Worm (Caenorhabditis elegans) whole organism, late embryonic: ENCODE results near the gene Y43C5A.3.

ENCODE experiments used
- C08G9.2 ChIP-seq: sonication (generic microtip); optimal IDR thresholded peaks from 2 replicates; lab custom pipeline; 2016; ENCODE audit warnings: mild to moderate bottlenecking, missing genetic modification characterization, moderate library complexity, missing compliant biosample characterization
- F13H6.1 ChIP-seq: sonication (generic microtip); optimal IDR thresholded peaks from 2 replicates; lab custom pipeline; 2016; ENCODE audit warnings: missing genetic modification characterization, missing compliant biosample characterization
- Y22D7AL.16 ChIP-seq: sonication (generic microtip); optimal IDR thresholded peaks from 2 replicates; lab custom pipeline; 2016; ENCODE audit warnings: missing genetic modification characterization, missing compliant biosample characterization
- ahr-1 ChIP-seq: sonication (generic microtip); optimal IDR thresholded peaks from 2 replicates; lab custom pipeline; 2016; ENCODE audit warnings: missing genetic modification characterization, missing compliant biosample characterization
- ama-1 ChIP-seq: fragments of 150-350 bp; optimal IDR thresholded peaks from 2 replicates; lab custom pipeline; 2014
- ceh-18 ChIP-seq: sonication (generic microtip); optimal IDR thresholded peaks from 2 replicates; lab custom pipeline; 2016; ENCODE audit warnings: missing genetic modification characterization, missing compliant biosample characterization
- ceh-19 ChIP-seq: fragments of 200-800 bp; sonication (Bioruptor generic); optimal IDR thresholded peaks from 2 replicates; lab custom pipeline; 2018; ENCODE audit warnings: mild to moderate bottlenecking, missing genetic modification characterization, missing compliant biosample characterization
- ceh-24 ChIP-seq: sonication (generic microtip); optimal IDR thresholded peaks from 2 replicates; lab custom pipeline; 2016; ENCODE audit warnings: mild to moderate bottlenecking, missing genetic modification characterization, missing compliant biosample characterization
- ceh-31 ChIP-seq: sonication (generic microtip); optimal IDR thresholded peaks from 2 replicates; lab custom pipeline; 2016; ENCODE audit warnings: missing genetic modification characterization, missing compliant biosample characterization
- ceh-34 ChIP-seq: sonication (generic microtip); optimal IDR thresholded peaks from 2 replicates; lab custom pipeline; 2016; ENCODE audit warnings: mild to moderate bottlenecking, missing genetic modification characterization, missing compliant biosample characterization
- ceh-45 ChIP-seq: fragments of 200-800 bp; sonication (Bioruptor generic); IDR thresholded peaks from 2 replicates; pipeline ENCODE4 v1.3.6; 2022; ENCODE audit warnings: missing genetic modification reagents, missing genetic modification characterization, missing compliant biosample characterization
- ceh-6 ChIP-seq: fragments of 200-800 bp; sonication (Bioruptor generic); optimal IDR thresholded peaks from 2 replicates; lab custom pipeline; 2018; ENCODE audit warnings: mild to moderate bottlenecking, missing genetic modification characterization, missing compliant biosample characterization
- dmd-4 ChIP-seq: sonication (generic microtip); optimal IDR thresholded peaks from 2 replicates; lab custom pipeline; 2016; ENCODE audit warnings: borderline replicate concordance, missing genetic modification characterization, missing compliant biosample characterization
- dve-1 ChIP-seq: sonication (generic microtip); optimal IDR thresholded peaks from 2 replicates; lab custom pipeline; 2017; ENCODE audit warnings: antibody characterized with exemption, mild to moderate bottlenecking, missing genetic modification characterization, missing compliant biosample characterization
- elt-2 ChIP-seq: sonication (generic microtip); optimal IDR thresholded peaks from 2 replicates; lab custom pipeline; 2016; ENCODE audit warnings: missing genetic modification reagents, missing genetic modification characterization, missing compliant biosample characterization
- elt-4 ChIP-seq: sonication (generic microtip); optimal IDR thresholded peaks from 2 replicates; lab custom pipeline; 2016; ENCODE audit warnings: missing genetic modification characterization, missing compliant biosample characterization
- ets-4 ChIP-seq: sonication (generic microtip); optimal IDR thresholded peaks from 2 replicates; lab custom pipeline; 2016; ENCODE audit warnings: missing genetic modification characterization, missing compliant biosample characterization
- eyg-1 ChIP-seq: sonication (generic microtip); optimal IDR thresholded peaks from 2 replicates; lab custom pipeline; 2016; ENCODE audit warnings: missing genotype, missing genetic modification characterization, missing compliant biosample characterization
- fax-1 ChIP-seq: sonication (generic microtip); optimal IDR thresholded peaks from 2 replicates; lab custom pipeline; 2016; ENCODE audit warnings: missing genotype, missing genetic modification characterization, missing compliant biosample characterization
- fkh-10 ChIP-seq: fragments of 150-350 bp; optimal IDR thresholded peaks from 2 replicates; lab custom pipeline; 2014; ENCODE audit warnings: missing biosample characterization, missing genetic modification reagents, missing genetic modification characterization
- fkh-6 ChIP-seq: sonication (generic microtip); optimal IDR thresholded peaks from 2 replicates; lab custom pipeline; 2016; ENCODE audit warnings: missing genetic modification characterization, missing compliant biosample characterization
- hlh-30 ChIP-seq: sonication (generic microtip); optimal IDR thresholded peaks from 2 replicates; lab custom pipeline; 2017; ENCODE audit warnings: antibody characterized with exemption, missing genetic modification characterization, missing compliant biosample characterization; ENCODE audit not compliant: insufficient read depth
- lim-6 ChIP-seq: sonication (generic microtip); optimal IDR thresholded peaks from 2 replicates; lab custom pipeline; 2016; ENCODE audit warnings: missing genetic modification characterization, missing compliant biosample characterization
- madf-2 ChIP-seq: sonication (generic microtip); optimal IDR thresholded peaks from 2 replicates; lab custom pipeline; 2017; ENCODE audit warnings: missing genetic modification characterization, missing compliant biosample characterization
- nfya-1 ChIP-seq: sonication (generic microtip); optimal IDR thresholded peaks from 2 replicates; lab custom pipeline; 2017; ENCODE audit warnings: missing genetic modification characterization, mild to moderate bottlenecking, missing compliant biosample characterization, antibody characterized with exemption, moderate library complexity
- nhr-232 ChIP-seq: sonication (generic microtip); optimal IDR thresholded peaks from 2 replicates; lab custom pipeline; 2016; ENCODE audit warnings: missing genetic modification characterization, missing compliant biosample characterization
- npax-4 ChIP-seq: sonication (generic microtip); optimal IDR thresholded peaks from 2 replicates; lab custom pipeline; 2016; ENCODE audit warnings: missing genetic modification characterization, missing compliant biosample characterization
- pag-3 ChIP-seq: sonication (generic microtip); optimal IDR thresholded peaks from 2 replicates; lab custom pipeline; 2016; ENCODE audit warnings: missing compliant biosample characterization, missing genetic modification characterization, borderline replicate concordance
- pat-9 ChIP-seq: fragments of 200-800 bp; sonication (Bioruptor generic); optimal IDR thresholded peaks from 2 replicates; lab custom pipeline; 2018; ENCODE audit warnings: mild to moderate bottlenecking, missing genetic modification characterization, moderate library complexity, missing compliant biosample characterization
- pax-1 ChIP-seq: fragments of 150-350 bp; optimal IDR thresholded peaks from 2 replicates; lab custom pipeline; 2014; ENCODE audit warnings: missing biosample characterization, missing genetic modification characterization
- pha-4 ChIP-seq: fragments of 150-350 bp; optimal IDR thresholded peaks from 2 replicates; lab custom pipeline; 2018; ENCODE audit warnings: missing biosample characterization, missing genetic modification reagents, missing genetic modification characterization
- pqm-1 ChIP-seq: sonication (generic microtip); optimal IDR thresholded peaks from 2 replicates; lab custom pipeline; 2016; ENCODE audit warnings: missing genetic modification characterization, missing compliant biosample characterization
- pros-1 ChIP-seq: fragments of 150-350 bp; optimal IDR thresholded peaks from 2 replicates; lab custom pipeline; 2014; ENCODE audit warnings: missing biosample characterization, missing genetic modification reagents, missing genetic modification characterization
- ref-2 ChIP-seq: sonication (generic microtip); optimal IDR thresholded peaks from 2 replicates; lab custom pipeline; 2016; ENCODE audit warnings: missing genetic modification characterization, missing compliant biosample characterization
- sdc-2 ChIP-seq: sonication (generic microtip); optimal IDR thresholded peaks from 2 replicates; lab custom pipeline; 2016; ENCODE audit warnings: missing genotype, missing genetic modification characterization, missing compliant biosample characterization
- sox-2 ChIP-seq: fragments of 200-800 bp; sonication (Bioruptor generic); IDR thresholded peaks from 2 replicates; pipeline ENCODE4 v1.3.6; 2022; ENCODE audit warnings: missing genetic modification reagents, missing genetic modification characterization, missing compliant biosample characterization
- sox-4 ChIP-seq: sonication (generic microtip); optimal IDR thresholded peaks from 2 replicates; lab custom pipeline; 2017; ENCODE audit warnings: mild to moderate bottlenecking, missing genetic modification characterization, inconsistent platforms, missing compliant biosample characterization
- syd-9 ChIP-seq: sonication (generic microtip); optimal IDR thresholded peaks from 2 replicates; lab custom pipeline; 2016; ENCODE audit warnings: mild to moderate bottlenecking, missing genetic modification characterization, moderate library complexity, missing compliant biosample characterization
- tbx-2 ChIP-seq: sonication (generic microtip); optimal IDR thresholded peaks from 2 replicates; lab custom pipeline; 2016; ENCODE audit warnings: missing genetic modification characterization, missing compliant biosample characterization
- ttx-3 ChIP-seq: sonication (generic microtip); optimal IDR thresholded peaks from 2 replicates; lab custom pipeline; 2016; ENCODE audit warnings: missing genetic modification reagents, missing genetic modification characterization, missing compliant biosample characterization
- unc-42 ChIP-seq: sonication (generic microtip); optimal IDR thresholded peaks from 2 replicates; lab custom pipeline; 2016; ENCODE audit warnings: missing genotype, missing genetic modification characterization, missing compliant biosample characterization
- unc-55 ChIP-seq: sonication (generic microtip); optimal IDR thresholded peaks from 2 replicates; lab custom pipeline; 2017; ENCODE audit warnings: missing biosample characterization, missing genetic modification reagents, missing genetic modification characterization
- ztf-16 ChIP-seq: sonication (generic microtip); optimal IDR thresholded peaks from 2 replicates; lab custom pipeline; 2017; ENCODE audit warnings: missing genetic modification characterization, missing compliant biosample characterization

The Y43C5A.3 gene

ce11 chrIV:10251764-10252163 is 22.1 kb upstream of the Y43C5A.3 start:
- TF ChIP-seq lim-6 (tag; lab: Kevin White, UChicago): no peak

- TF ChIP-seq ama-1 (lab: Kevin White, UChicago) (no peak), unc-42 (tag; lab: Kevin White, UChicago) (peak; percentile 77), tbx-2 (tag; lab: Kevin White, UChicago) (peak; percentile 46), sox-2 (no peak), dmd-4 (tag; lab: Kevin White, UChicago) (no peak), ttx-3 (no peak), ceh-6 (no peak), pax-1 (tag; lab: Kevin White, UChicago) (no peak), eyg-1 (tag; lab: Kevin White, UChicago) (peak; percentile 17), ceh-34 (tag; lab: Kevin White, UChicago) (peak; percentile 2), nhr-232 (no peak), ceh-24 (tag; lab: Kevin White, UChicago) (no peak), pat-9 (tag; lab: Kevin White, UChicago) (no peak), elt-2 (tag; lab: Kevin White, UChicago) (no peak), ets-4 (tag; lab: Kevin White, UChicago) (peak; percentile 20), nfya-1 (peak; percentile 64), syd-9 (tag; lab: Kevin White, UChicago) (no peak), sdc-2 (tag; lab: Kevin White, UChicago) (no peak), ceh-18 (peak; percentile 87), pag-3 (tag; lab: Kevin White, UChicago) (peak; percentile 5), ceh-31 (tag; lab: Kevin White, UChicago) (peak; percentile 61), madf-2 (tag; lab: Kevin White, UChicago) (no peak), pha-4 (tag; lab: Kevin White, UChicago) (no peak), pros-1 (tag; lab: Kevin White, UChicago) (peak; percentile 56), Y22D7AL.16 (tag; lab: Kevin White, UChicago) (no peak), fax-1 (tag; lab: Kevin White, UChicago) (no peak), ref-2 (tag; lab: Kevin White, UChicago) (peak; percentile 66), fkh-10 (GFP tag; lab: Kevin White, UChicago) (no peak), hlh-30 (tag; lab: Kevin White, UChicago) (peak; percentile 87), npax-4 (tag; lab: Kevin White, UChicago) (no peak), pqm-1 (tag; lab: Kevin White, UChicago) (peak; percentile 25), ceh-45 (GFP tag; lab: Robert Waterston, UW) (no peak), sox-4 (tag; lab: Kevin White, UChicago) (no peak), C08G9.2 (tag; lab: Kevin White, UChicago) (peak; percentile 44), unc-55 (GFP tag; lab: Kevin White, UChicago) (peak; percentile 77), F13H6.1 (tag; lab: Kevin White, UChicago) (peak; percentile 38), elt-4 (tag; lab: Kevin White, UChicago) (no peak)
Measured at ce11 chrIV:10252350-10252792, 21.5 kb upstream of the Y43C5A.3 start.

ce11 chrIV:10252886-10253639 is 20.8 kb upstream of the Y43C5A.3 start:
- TF ChIP-seq ztf-16 (tag; lab: Kevin White, UChicago): no peak
- TF ChIP-seq eyg-1 (tag; lab: Kevin White, UChicago): no peak
- TF ChIP-seq dve-1: no peak
- no peak for TF ChIP-seq unc-42 (tag; lab: Kevin White, UChicago)
- TF ChIP-seq ceh-31 (tag; lab: Kevin White, UChicago): no peak
- TF ChIP-seq ttx-3: no peak
- TF ChIP-seq tbx-2 (tag; lab: Kevin White, UChicago): no peak
- TF ChIP-seq ceh-19 (GFP tag; lab: Kevin White, UChicago): no peak
- no peak for TF ChIP-seq fkh-6
- no peak for TF ChIP-seq ceh-45 (GFP tag; lab: Robert Waterston, UW)
- TF ChIP-seq ahr-1 (tag; lab: Kevin White, UChicago): no peak
